Worm (Caenorhabditis elegans): ENCODE measurements around the gene zip-7.

- TF ChIP-seq ceh-82 (tag; optimal IDR thresholded peaks at IDR 0.05) (no peak), lin-39 (tag; optimal IDR thresholded peaks at IDR 0.05) (no peak), fkh-10 (GFP tag; optimal IDR thresholded peaks at IDR 0.05) (no peak), snpc-4 (tag; optimal IDR thresholded peaks at IDR 0.05) (no peak), ztf-11 (tag; optimal IDR thresholded peaks at IDR 0.05) (no peak)
Measured at ce11 chrIV:16533361-16533760, 27.9 kb upstream of the zip-7 start, which contains the start of gene Y51H4A.6.

All from whole organism, L3 larva.